Fruit fly (Drosophila melanogaster) whole organism, wandering third instar larva: ENCODE data around the gene CG31272.

Experiments used
- Abd-B ChIP-seq: fragments of >200 bp; optimal IDR thresholded peaks from 2 replicates; lab custom pipeline; 2017; ENCODE audit warnings: missing biosample characterization, missing genetic modification characterization
- CG32264 ChIP-seq: fragments of 200-800 bp; sonication (Bioruptor generic); optimal IDR thresholded peaks from 2 replicates; lab custom pipeline; 2016; ENCODE audit warnings: missing biosample characterization, missing genetic modification characterization
- CG9705 ChIP-seq: fragments of 200-800 bp; sonication (Bioruptor generic); optimal IDR thresholded peaks from 2 replicates; lab custom pipeline; 2018; ENCODE audit warnings: missing biosample characterization, mild to moderate bottlenecking, missing genetic modification characterization
- CrebA ChIP-seq: fragments of 200-800 bp; sonication (Bioruptor generic); optimal IDR thresholded peaks from 2 replicates; lab custom pipeline; 2016; ENCODE audit warnings: missing biosample characterization, mild to moderate bottlenecking, missing genetic modification characterization, borderline replicate concordance
- Dfd ChIP-seq: fragments of >200 bp; optimal IDR thresholded peaks from 2 replicates; lab custom pipeline; 2017; ENCODE audit warnings: missing biosample characterization, missing genetic modification characterization
- Dif ChIP-seq: fragments of 200-275, 200-300 bp; sonication (Bioruptor generic); optimal IDR thresholded peaks from 2 replicates; lab custom pipeline; 2018; ENCODE audit warnings: missing biosample characterization, missing genetic modification characterization; ENCODE audit not compliant: partially characterized antibody
- GATAd ChIP-seq: sonication (Bioruptor generic); optimal IDR thresholded peaks from 2 replicates; lab custom pipeline; 2016; ENCODE audit warnings: missing biosample characterization, missing genetic modification characterization
- Hnf4 ChIP-seq: fragments of 200-800 bp; sonication (Bioruptor generic); optimal IDR thresholded peaks from 2 replicates; lab custom pipeline; 2016; ENCODE audit warnings: missing biosample characterization, mild to moderate bottlenecking, missing genetic modification characterization
- Hr78 ChIP-seq: fragments of >200 bp; optimal IDR thresholded peaks from 2 replicates; lab custom pipeline; 2017; ENCODE audit warnings: missing biosample characterization, missing genetic modification characterization
- Hr83 ChIP-seq: fragments of 200-300 bp; sonication (Bioruptor generic); optimal IDR thresholded peaks from 2 replicates; lab custom pipeline; 2016; ENCODE audit warnings: missing biosample characterization, mild to moderate bottlenecking, missing genetic modification characterization, moderate library complexity; ENCODE audit not compliant: poor library complexity, severe bottlenecking
- Jra ChIP-seq: sonication (Bioruptor generic); optimal IDR thresholded peaks from 2 replicates; lab custom pipeline; 2016; ENCODE audit warnings: missing biosample characterization, missing genetic modification characterization
- Mio ChIP-seq: sonication (Bioruptor generic); optimal IDR thresholded peaks from 2 replicates; lab custom pipeline; 2016; ENCODE audit warnings: missing biosample characterization, missing genetic modification characterization
- Myc ChIP-seq: fragments of >200 bp; optimal IDR thresholded peaks from 2 replicates; lab custom pipeline; 2017
- OdsH ChIP-seq: fragments of 200-800 bp; sonication (Bioruptor generic); optimal IDR thresholded peaks from 2 replicates; lab custom pipeline; 2016; ENCODE audit warnings: missing biosample characterization, mild to moderate bottlenecking, missing genetic modification characterization
- Rel ChIP-seq, 2 experiments: fragments of 200-800 bp; sonication (Bioruptor generic) in 1 of 2; optimal IDR thresholded peaks; 2 replicates in 1 of 2; 3 replicates in 1 of 2; lab custom pipeline; 2016 to 2019; ENCODE audit warnings: mild to moderate bottlenecking in 2 of 2, missing biosample characterization in 2 of 2, missing genetic modification characterization in 2 of 2, moderate library complexity in 1 of 2
- Sp1 ChIP-seq: fragments of 200-800 bp; sonication (Bioruptor generic); optimal IDR thresholded peaks from 3 replicates; lab custom pipeline; 2019; ENCODE audit warnings: missing biosample characterization, mild to moderate bottlenecking, missing genetic modification characterization, moderate library complexity
- Vsx2 ChIP-seq: fragments of 200-300, 225-300 bp; sonication (Bioruptor generic); optimal IDR thresholded peaks from 2 replicates; lab custom pipeline; 2018; ENCODE audit warnings: missing biosample characterization, missing genetic modification characterization; ENCODE audit not compliant: partially characterized antibody
- br ChIP-seq: fragments of 200-800 bp; sonication (Bioruptor generic); optimal IDR thresholded peaks from 2 replicates; lab custom pipeline; 2016; ENCODE audit warnings: missing biosample characterization, missing genetic modification characterization
- brk ChIP-seq: fragments of 200-800 bp; sonication (Bioruptor generic); optimal IDR thresholded peaks from 2 replicates; lab custom pipeline; 2016; ENCODE audit warnings: missing biosample characterization, mild to moderate bottlenecking, missing genetic modification characterization
- dl ChIP-seq, 2 experiments: fragments of 175-275, 200-275 bp in 1 of 2; fragments of 200-275 bp in 1 of 2; sonication (Bioruptor generic); optimal IDR thresholded peaks; lab custom pipeline; 2018; ENCODE audit warnings: mild to moderate bottlenecking in 2 of 2, missing biosample characterization in 2 of 2, missing genetic modification characterization in 2 of 2, moderate library complexity in 2 of 2; ENCODE audit not compliant: partially characterized antibody in 2 of 2, insufficient read depth in 1 of 2
- dmrt93B ChIP-seq: fragments of 200-800 bp; sonication (Bioruptor generic); optimal IDR thresholded peaks from 2 replicates; lab custom pipeline; 2018; ENCODE audit warnings: missing biosample characterization, mild to moderate bottlenecking, missing genetic modification characterization
- ey ChIP-seq: fragments of 200-800 bp; sonication (Bioruptor generic); optimal IDR thresholded peaks from 2 replicates; lab custom pipeline; 2016; ENCODE audit warnings: missing biosample characterization, missing genetic modification characterization
- foxo ChIP-seq, 2 experiments: fragments of 200-800 bp; sonication (Bioruptor generic); optimal IDR thresholded peaks; 2 replicates in 1 of 2; 3 replicates in 1 of 2; lab custom pipeline; 2016 to 2017; ENCODE audit warnings: missing biosample characterization in 2 of 2, missing genetic modification characterization in 2 of 2
- fru ChIP-seq: fragments of 200-800 bp; sonication (Bioruptor generic); optimal IDR thresholded peaks from 3 replicates; lab custom pipeline; 2016; ENCODE audit warnings: missing biosample characterization, mild to moderate bottlenecking, missing genetic modification characterization
- h ChIP-seq: fragments of 200-800 bp; sonication (Bioruptor generic); optimal IDR thresholded peaks from 3 replicates; lab custom pipeline; 2016; ENCODE audit warnings: missing biosample characterization, mild to moderate bottlenecking, missing genetic modification characterization
- jim ChIP-seq: fragments of 175-275, 200-325 bp; sonication (Bioruptor generic); optimal IDR thresholded peaks from 2 replicates; lab custom pipeline; 2016; ENCODE audit warnings: missing biosample characterization, mild to moderate bottlenecking, missing genetic modification characterization
- lola ChIP-seq: fragments of >200 bp; optimal IDR thresholded peaks from 2 replicates; lab custom pipeline; 2017; ENCODE audit warnings: missing biosample characterization, missing genetic modification characterization
- pan ChIP-seq: fragments of >200 bp; optimal IDR thresholded peaks from 2 replicates; lab custom pipeline; 2017
- sage ChIP-seq: fragments of 200-800 bp; sonication (Bioruptor generic); optimal IDR thresholded peaks from 2 replicates; lab custom pipeline; 2016; ENCODE audit warnings: missing biosample characterization, mild to moderate bottlenecking, missing genetic modification characterization
- sv ChIP-seq: fragments of 200-800 bp; sonication (Bioruptor generic); optimal IDR thresholded peaks from 3 replicates; lab custom pipeline; 2016; ENCODE audit warnings: missing biosample characterization, missing genetic modification characterization
- tai ChIP-seq: sonication (Bioruptor generic); optimal IDR thresholded peaks from 2 replicates; lab custom pipeline; 2016; ENCODE audit warnings: missing biosample characterization, missing genetic modification characterization
- usp ChIP-seq: fragments of >200 bp; optimal IDR thresholded peaks from 2 replicates; lab custom pipeline; 2017; ENCODE audit warnings: missing biosample characterization, missing genetic modification characterization
- woc ChIP-seq: sonication (Bioruptor generic); optimal IDR thresholded peaks from 2 replicates; lab custom pipeline; 2016; ENCODE audit warnings: missing biosample characterization, mild to moderate bottlenecking, missing genetic modification characterization

CG31272 gene

DNA sequence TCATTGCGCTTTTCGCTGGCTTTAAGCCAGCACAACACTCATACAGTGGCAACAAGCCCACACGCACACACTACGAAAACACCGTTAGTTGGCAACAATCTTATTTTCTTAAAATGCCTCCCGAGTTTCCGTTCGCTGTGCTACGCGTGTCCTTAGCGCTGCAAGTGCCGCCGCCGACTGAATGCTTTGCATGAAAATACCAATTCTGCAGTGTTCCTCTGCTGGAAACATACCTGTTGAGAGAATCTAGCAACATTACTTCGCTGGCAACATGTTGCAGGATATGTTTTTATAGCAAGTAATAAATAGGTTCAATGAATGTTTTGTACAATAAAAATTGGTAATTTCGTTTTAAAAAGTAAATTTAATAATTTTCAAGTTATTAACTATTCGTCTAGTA is 8.1 kb downstream of the CG31272 start, which contains the start of gene TkR86C:
TSS of gene TkR86C (minus strand) at position 168 of the 400 bp plus-strand sequence.
- TF ChIP-seq CrebA (GFP tag; lab: Kevin White, UChicago), result no peak
- TF ChIP-seq dl (GFP tag; optimal IDR thresholded peaks at IDR 0.05; lab: Kevin White, UChicago; ENCODE audit: insufficient read depth in 1 of 2, partially characterized antibody in 2 of 2), result no peak
- no peak for TF ChIP-seq pan (lab: Kevin White, UChicago)
- TF ChIP-seq, all 38 proteins: peak for 0

DNA sequence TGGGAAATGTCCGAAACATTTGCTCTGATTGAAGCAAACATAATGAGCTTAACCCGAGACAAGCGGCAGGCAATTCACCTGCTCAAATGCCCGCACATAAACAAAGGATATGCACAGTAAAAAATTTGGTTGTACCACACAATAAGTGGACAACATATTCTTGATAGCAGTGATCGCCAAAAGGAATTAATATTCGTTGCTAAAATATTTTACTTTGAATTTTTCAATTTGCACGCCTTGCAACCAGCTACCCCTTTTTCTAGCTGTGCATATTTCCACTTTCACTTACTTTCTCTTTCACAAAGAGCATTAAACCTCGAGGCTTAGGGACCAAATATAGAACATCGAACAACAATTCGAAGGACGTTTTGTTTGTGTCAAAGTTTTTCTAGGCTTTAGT is 11.5 kb downstream of the CG31272 start:
- TF ChIP-seq Vsx2 (no peak), sage (no peak), woc (GFP tag; lab: Kevin White, UChicago) (no peak), lola (no peak), GATAd (GFP tag; lab: Kevin White, UChicago) (no peak), dmrt93B (GFP tag; lab: Kevin White, UChicago) (no peak), CG9705 (no peak), Hnf4 (no peak), Jra (GFP tag; lab: Kevin White, UChicago) (no peak), fru (GFP tag; lab: Kevin White, UChicago) (no peak), Dif (GFP tag; lab: Kevin White, UChicago) (no peak), brk (GFP tag; lab: Kevin White, UChicago) (no peak), dl (GFP tag; optimal IDR thresholded peaks at IDR 0.05; lab: Kevin White, UChicago; ENCODE audit: insufficient read depth in 1 of 2, partially characterized antibody in 2 of 2) (no peak), Sp1 (GFP tag; lab: Kevin White, UChicago) (no peak), CG32264 (GFP tag; lab: Kevin White, UChicago) (no peak)
- TF ChIP-seq, all 38 proteins: peak for 0

dm6 chr3R:10735857-10736256 is 23.3 kb downstream of the CG31272 start, which contains the start of gene tomboy20:
Gene tomboy20 (minus strand): TSS chr3R:10735957.
- TF ChIP-seq Rel (GFP tag; optimal IDR thresholded peaks at IDR 0.05; lab: Kevin White, UChicago) (no peak), Rel (tag; optimal IDR thresholded peaks at IDR 0.05; lab: Kevin White, UChicago) (no peak), OdsH (GFP tag; lab: Kevin White, UChicago) (no peak), sage (no peak), fru (GFP tag; lab: Kevin White, UChicago) (no peak), jim (no peak), Sp1 (GFP tag; lab: Kevin White, UChicago) (no peak), lola (no peak), Mio (no peak), Hr78 (GFP tag; lab: Kevin White, UChicago) (no peak), Dfd (GFP tag; lab: Kevin White, UChicago) (no peak), CG32264 (GFP tag; lab: Kevin White, UChicago) (no peak), Abd-B (GFP tag; lab: Kevin White, UChicago) (no peak), Vsx2 (no peak), tai (GFP tag; lab: Kevin White, UChicago) (no peak), sv (GFP tag; lab: Kevin White, UChicago) (no peak), h (GFP tag; lab: Kevin White, UChicago) (no peak)
- TF ChIP-seq, all 38 proteins: peak for 0

DNA sequence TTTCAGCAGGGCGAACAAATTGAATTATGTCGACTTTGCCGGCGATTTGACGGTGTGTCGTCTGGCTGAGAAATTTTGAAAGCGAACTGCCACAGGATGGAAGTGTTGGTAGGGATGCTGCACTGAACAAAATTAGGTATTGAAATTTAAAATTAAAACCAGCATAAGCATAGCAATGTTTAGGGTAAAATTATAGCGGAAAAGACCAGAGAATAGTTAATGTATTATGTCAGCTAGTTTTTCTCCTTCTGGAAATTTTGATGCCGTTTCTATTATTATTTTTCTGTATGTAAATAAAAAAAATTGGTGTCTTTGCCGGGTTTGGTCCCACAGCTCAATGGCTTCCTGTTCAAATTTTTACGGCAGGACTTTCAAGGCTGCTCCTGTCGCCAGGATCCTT is 32.5 kb downstream of the CG31272 start:
- no peak for TF ChIP-seq ey
- no peak for TF ChIP-seq Hr78 (GFP tag; lab: Kevin White, UChicago)
- no peak for TF ChIP-seq dmrt93B (GFP tag; lab: Kevin White, UChicago)
- no peak for TF ChIP-seq lola
- no peak for TF ChIP-seq Hnf4
- no peak for TF ChIP-seq Mio
- TF ChIP-seq Hr83, result no peak
- TF ChIP-seq usp (GFP tag; lab: Kevin White, UChicago), result no peak
- no peak for TF ChIP-seq br (GFP tag; lab: Kevin White, UChicago)
- TF ChIP-seq Vsx2, result no peak
- no peak for TF ChIP-seq OdsH (GFP tag; lab: Kevin White, UChicago)
- TF ChIP-seq jim, result no peak
- no peak for TF ChIP-seq pan (lab: Kevin White, UChicago)
- TF ChIP-seq Abd-B (GFP tag; lab: Kevin White, UChicago), result no peak
- no peak for TF ChIP-seq foxo (GFP tag; optimal IDR thresholded peaks at IDR 0.05; lab: Kevin White, UChicago)

dm6 chr3R:10714498-10714897 is 44.7 kb downstream of the CG31272 start, which contains the start of gene CG4073:
Gene CG4073 (plus strand): TSS chr3R:10714798.
- TF ChIP-seq Dif (GFP tag; lab: Kevin White, UChicago), result no peak
- no peak for TF ChIP-seq Jra (GFP tag; lab: Kevin White, UChicago)
- no peak for TF ChIP-seq Mio
- no peak for TF ChIP-seq Myc (lab: Kevin White, UChicago)
